Worm (Caenorhabditis elegans) whole organism, young adult: ENCODE measurements around the gene nhr-272.

Experiments used
- B0035.1 ChIP-seq: sonication (generic microtip); optimal IDR thresholded peaks from 2 replicates; lab custom pipeline; 2016; ENCODE audit warnings: missing genetic modification characterization, mild to moderate bottlenecking, missing compliant biosample characterization, missing genotype, missing genetic modification reagents
- B0261.1 ChIP-seq: sonication (generic microtip); optimal IDR thresholded peaks from 2 replicates; lab custom pipeline; 2016; ENCODE audit warnings: mild to moderate bottlenecking, missing genetic modification characterization, moderate library complexity, missing compliant biosample characterization
- F23B12.7 ChIP-seq: sonication (generic microtip); optimal IDR thresholded peaks from 2 replicates; lab custom pipeline; 2017; ENCODE audit warnings: missing genetic modification characterization, mild to moderate bottlenecking, missing compliant biosample characterization, antibody characterized with exemption, moderate library complexity; ENCODE audit not compliant: insufficient read depth
- F49E8.2 ChIP-seq: sonication (generic microtip); optimal IDR thresholded peaks from 3 replicates; lab custom pipeline; 2017; ENCODE audit warnings: missing genetic modification characterization, mild to moderate bottlenecking, missing compliant biosample characterization, antibody characterized with exemption, moderate library complexity; ENCODE audit not compliant: insufficient read depth
- K11D2.4 ChIP-seq: fragments of 200-800 bp; sonication (Bioruptor generic); IDR thresholded peaks from 2 replicates; pipeline ENCODE4 v1.3.6; 2022; ENCODE audit warnings: missing genetic modification reagents, missing genetic modification characterization, missing compliant biosample characterization
- Y53G8AR.9 ChIP-seq: fragments of 200-800 bp; sonication (Bioruptor generic); conservative IDR thresholded peaks from 2 replicates; pipeline ENCODE4 v1.3.6; 2022; ENCODE audit warnings: missing genetic modification reagents, missing genetic modification characterization, missing compliant biosample characterization
- Y67H2A.10 ChIP-seq: fragments of 200-800 bp; sonication (Bioruptor generic); conservative IDR thresholded peaks from 2 replicates; pipeline ENCODE4 v1.3.6; 2022; ENCODE audit warnings: missing genetic modification reagents, missing genetic modification characterization, missing compliant biosample characterization
- akir-1 ChIP-seq: fragments of 200-800 bp; sonication (Bioruptor generic); optimal IDR thresholded peaks from 2 replicates; lab custom pipeline; 2018; ENCODE audit warnings: mild to moderate bottlenecking, missing genetic modification characterization, moderate library complexity, missing compliant biosample characterization
- ama-1 ChIP-seq, 3 experiments: fragments of 150-350 bp in 1 of 3; sonication (generic microtip) in 2 of 3; optimal IDR thresholded peaks; 2 replicates each; lab custom pipeline; 2014 to 2018; ENCODE audit warnings: missing biosample characterization in 2 of 3, missing genetic modification characterization in 2 of 3, missing genetic modification reagents in 2 of 3
- aptf-2 ChIP-seq: fragments of 200-800 bp; sonication (Bioruptor generic); conservative IDR thresholded peaks from 2 replicates; pipeline ENCODE4 v1.3.6; 2022; ENCODE audit warnings: missing genetic modification reagents, missing genetic modification characterization, missing compliant biosample characterization
- athp-1 ChIP-seq: sonication (generic microtip); optimal IDR thresholded peaks from 2 replicates; lab custom pipeline; 2017; ENCODE audit warnings: mild to moderate bottlenecking, missing genetic modification characterization, missing compliant biosample characterization
- attf-3 ChIP-seq: fragments of 200-800 bp; sonication (Bioruptor generic); conservative IDR thresholded peaks from 2 replicates; pipeline ENCODE4 v1.3.6; 2022; ENCODE audit warnings: missing genetic modification reagents, missing genetic modification characterization, missing compliant biosample characterization
- cebp-2 ChIP-seq: fragments of 200-800 bp; sonication (Bioruptor generic); IDR thresholded peaks from 2 replicates; pipeline ENCODE4 v1.3.6; 2022; ENCODE audit warnings: missing genetic modification characterization, missing compliant biosample characterization
- ceh-27 ChIP-seq: fragments of 200-800 bp; sonication (Bioruptor generic); optimal IDR thresholded peaks from 2 replicates; lab custom pipeline; 2018; ENCODE audit warnings: mild to moderate bottlenecking, missing genetic modification characterization, moderate library complexity, missing compliant biosample characterization
- ceh-58 ChIP-seq: fragments of 200-800 bp; sonication (Bioruptor generic); IDR thresholded peaks from 2 replicates; pipeline ENCODE4 v1.3.6; 2022; ENCODE audit warnings: missing genetic modification characterization, missing compliant biosample characterization
- egl-18 ChIP-seq: fragments of 200-800 bp; sonication (Bioruptor generic); IDR thresholded peaks from 2 replicates; pipeline ENCODE4 v1.3.6; 2022; ENCODE audit warnings: missing genetic modification reagents, missing genetic modification characterization, missing compliant biosample characterization
- egl-44 ChIP-seq: fragments of 200-800 bp; sonication (Bioruptor generic); IDR thresholded peaks from 2 replicates; pipeline ENCODE4 v1.3.6; 2022; ENCODE audit warnings: missing genetic modification reagents, missing genetic modification characterization, missing compliant biosample characterization
- egrh-3 ChIP-seq: fragments of 200-800 bp; sonication (Bioruptor generic); IDR thresholded peaks from 2 replicates; pipeline ENCODE4 v1.3.6; 2022; ENCODE audit warnings: missing genetic modification reagents, missing genetic modification characterization, missing compliant biosample characterization
- hlh-12 ChIP-seq: sonication (generic microtip); optimal IDR thresholded peaks from 2 replicates; lab custom pipeline; 2016; ENCODE audit warnings: missing genetic modification characterization, missing compliant biosample characterization
- hmg-1.2 ChIP-seq: fragments of 200-800 bp; sonication (Bioruptor generic); IDR thresholded peaks from 2 replicates; pipeline ENCODE4 v1.3.6; 2022; ENCODE audit warnings: missing genetic modification reagents, missing genetic modification characterization, missing compliant biosample characterization
- let-607 ChIP-seq, 2 experiments: fragments of 200-800 bp in 1 of 2; sonication (Bioruptor generic) in 1 of 2; sonication (generic microtip) in 1 of 2; optimal IDR thresholded peaks; 2 replicates each; lab custom pipeline; 2016 to 2018; ENCODE audit warnings: mild to moderate bottlenecking in 2 of 2, missing compliant biosample characterization in 2 of 2, missing genetic modification characterization in 2 of 2, moderate library complexity in 2 of 2, missing genotype in 1 of 2
- lin-35 ChIP-seq, 3 experiments: fragments of 150-350 bp in 2 of 3; sonication (generic microtip) in 1 of 3; optimal IDR thresholded peaks; 2 replicates each; lab custom pipeline; 2014 to 2018; ENCODE audit warnings: missing biosample characterization in 3 of 3, missing genetic modification characterization in 3 of 3, missing genetic modification reagents in 3 of 3
- lin-40 ChIP-seq: sonication (generic microtip); optimal IDR thresholded peaks from 2 replicates; lab custom pipeline; 2016; ENCODE audit warnings: missing genetic modification characterization, mild to moderate bottlenecking, missing compliant biosample characterization, missing genotype, missing genetic modification reagents
- lir-1 ChIP-seq: fragments of 200-800 bp; sonication (Bioruptor generic); conservative IDR thresholded peaks from 2 replicates; pipeline ENCODE4 v1.3.6; 2022; ENCODE audit warnings: missing genetic modification reagents, missing genetic modification characterization, missing compliant biosample characterization
- lsl-1 ChIP-seq: fragments of 200-800 bp; sonication (Bioruptor generic); optimal IDR thresholded peaks from 2 replicates; lab custom pipeline; 2018; ENCODE audit warnings: mild to moderate bottlenecking, missing genetic modification characterization, moderate library complexity, missing compliant biosample characterization
- lsy-27 ChIP-seq: sonication (generic microtip); optimal IDR thresholded peaks from 2 replicates; lab custom pipeline; 2017; ENCODE audit warnings: missing genetic modification characterization, mild to moderate bottlenecking, missing compliant biosample characterization, antibody characterized with exemption, missing genotype, borderline replicate concordance; ENCODE audit not compliant: insufficient read depth
- madf-3 ChIP-seq: fragments of 200-800 bp; sonication (Bioruptor generic); IDR thresholded peaks from 2 replicates; pipeline ENCODE4 v1.3.6; 2022; ENCODE audit warnings: missing genetic modification reagents, missing genetic modification characterization, missing compliant biosample characterization
- madf-8 ChIP-seq: fragments of 200-800 bp; sonication (Bioruptor generic); conservative IDR thresholded peaks from 2 replicates; pipeline ENCODE4 v1.3.6; 2022; ENCODE audit warnings: missing genetic modification reagents, missing genetic modification characterization, missing compliant biosample characterization
- mcd-1 ChIP-seq: fragments of 200-800 bp; sonication (Bioruptor generic); IDR thresholded peaks from 2 replicates; pipeline ENCODE4 v1.3.6; 2022; ENCODE audit warnings: missing genetic modification reagents, missing genetic modification characterization, missing compliant biosample characterization
- mel-28 ChIP-seq: sonication (generic microtip); optimal IDR thresholded peaks from 2 replicates; lab custom pipeline; 2016; ENCODE audit warnings: borderline replicate concordance, mild to moderate bottlenecking, missing genetic modification characterization, missing compliant biosample characterization
- mes-4 ChIP-seq: sonication (generic microtip); optimal IDR thresholded peaks from 2 replicates; lab custom pipeline; 2016; ENCODE audit warnings: missing genotype, missing genetic modification characterization, missing compliant biosample characterization
- nhr-27 ChIP-seq: fragments of 200-800 bp; sonication (Bioruptor generic); optimal IDR thresholded peaks from 2 replicates; lab custom pipeline; 2018; ENCODE audit warnings: mild to moderate bottlenecking, missing genetic modification characterization, moderate library complexity, missing compliant biosample characterization
- pha-4 ChIP-seq: fragments of 150-350 bp; sonication (generic microtip); optimal IDR thresholded peaks from 2 replicates; lab custom pipeline; 2014; ENCODE audit warnings: missing biosample characterization, missing genetic modification reagents, missing genetic modification characterization
- repo-1 ChIP-seq: sonication (generic microtip); optimal IDR thresholded peaks from 2 replicates; lab custom pipeline; 2017; ENCODE audit warnings: mild to moderate bottlenecking, missing genetic modification characterization, missing compliant biosample characterization
- snpc-1.1 ChIP-seq: sonication (generic microtip); optimal IDR thresholded peaks from 2 replicates; lab custom pipeline; 2017; ENCODE audit warnings: missing genetic modification characterization, mild to moderate bottlenecking, missing compliant biosample characterization, antibody characterized with exemption, moderate library complexity, missing genotype, missing genetic modification reagents; ENCODE audit not compliant: insufficient read depth
- snpc-3.4 ChIP-seq: sonication (generic microtip); optimal IDR thresholded peaks from 2 replicates; lab custom pipeline; 2017; ENCODE audit warnings: missing genetic modification characterization, mild to moderate bottlenecking, missing compliant biosample characterization, antibody characterized with exemption, moderate library complexity, missing genotype, missing genetic modification reagents
- unc-130 ChIP-seq: sonication (generic microtip); optimal IDR thresholded peaks from 2 replicates; lab custom pipeline; 2016; ENCODE audit warnings: missing genetic modification reagents, missing genetic modification characterization, missing compliant biosample characterization
- unc-62 ChIP-seq: fragments of 150-350 bp; optimal IDR thresholded peaks from 2 replicates; lab custom pipeline; 2014; ENCODE audit warnings: missing biosample characterization, missing genetic modification reagents, missing genetic modification characterization
- zfh-2 ChIP-seq: fragments of 200-800 bp; sonication (Bioruptor generic); conservative IDR thresholded peaks from 2 replicates; pipeline ENCODE4 v1.3.6; 2022; ENCODE audit warnings: missing genetic modification reagents, missing genetic modification characterization, missing compliant biosample characterization
- zim-3 ChIP-seq: sonication (generic microtip); optimal IDR thresholded peaks from 2 replicates; lab custom pipeline; 2017; ENCODE audit warnings: mild to moderate bottlenecking, missing genetic modification characterization, moderate library complexity, missing compliant biosample characterization
- ztf-18 ChIP-seq: sonication (generic microtip); optimal IDR thresholded peaks from 2 replicates; lab custom pipeline; 2016; ENCODE audit warnings: missing genotype, mild to moderate bottlenecking, missing genetic modification characterization, missing compliant biosample characterization

The nhr-272 gene

ce11 chrX:12661091-12661526 is 43.5 kb downstream of the nhr-272 start (continued):
- peak; percentile 57 for TF ChIP-seq unc-130 (GFP tag; lab: Kevin White, UChicago)
- peak; percentile 79 for TF ChIP-seq snpc-3.4 (tag; lab: Kevin White, UChicago)

ce11 chrX:12659814-12660213 is 44.8 kb downstream of the nhr-272 start, which contains the start of gene C02B4.3:
C02B4.3 (minus strand) TSS chrX:12659847.
- TF ChIP-seq egl-44 (GFP tag; lab: Robert Waterston, UW), result no peak
- no peak for TF ChIP-seq unc-62 (GFP tag; lab: Kevin White, UChicago)
- TF ChIP-seq aptf-2 (GFP tag; lab: Robert Waterston, UW), result no peak
- TF ChIP-seq K11D2.4 (GFP tag; lab: Robert Waterston, UW), result no peak
- TF ChIP-seq nhr-27 (tag; lab: Kevin White, UChicago), result no peak

- TF ChIP-seq hmg-1.2 (GFP tag; lab: Robert Waterston, UW) (peak; percentile 59), hlh-12 (tag; lab: Kevin White, UChicago) (no peak), snpc-1.1 (tag; lab: Kevin White, UChicago) (no peak), ztf-18 (tag; lab: Kevin White, UChicago) (no peak), snpc-3.4 (tag; lab: Kevin White, UChicago) (no peak), repo-1 (no peak), F49E8.2 (tag; lab: Kevin White, UChicago) (no peak), akir-1 (GFP tag; lab: Kevin White, UChicago) (no peak), let-607 (tag; optimal IDR thresholded peaks at IDR 0.05; lab: Kevin White, UChicago) (no peak), egrh-3 (GFP tag; lab: Robert Waterston, UW) (peak; percentile 83; the same call in 1 of the 2 replicates), zfh-2 (GFP tag; lab: Robert Waterston, UW) (peak; percentile 98), egl-18 (GFP tag; lab: Robert Waterston, UW) (no peak), attf-3 (GFP tag; lab: Robert Waterston, UW) (no peak), mel-28 (tag; lab: Kevin White, UChicago) (no peak), lin-40 (tag; lab: Kevin White, UChicago) (peak; percentile 33), madf-3 (GFP tag; lab: Robert Waterston, UW) (0 out of 2 replicates have a peak, but pooled peaks have one; percentile 70), Y67H2A.10 (GFP tag; lab: Robert Waterston, UW) (no peak), cebp-2 (GFP tag; lab: Robert Waterston, UW) (no peak), lsl-1 (GFP tag; lab: Kevin White, UChicago) (no peak), ama-1 (optimal IDR thresholded peaks at IDR 0.05; lab: Kevin White, UChicago) (no peak), ama-1 (GFP tag; optimal IDR thresholded peaks at IDR 0.05; lab: Kevin White, UChicago) (no peak), Y53G8AR.9 (no peak), K11D2.4 (GFP tag; lab: Robert Waterston, UW) (no peak), pha-4 (no peak), ceh-58 (GFP tag; lab: Robert Waterston, UW) (no peak), athp-1 (tag; lab: Kevin White, UChicago) (no peak), zim-3 (no peak), B0261.1 (tag; lab: Kevin White, UChicago) (no peak), F23B12.7 (tag; lab: Kevin White, UChicago) (no peak), B0035.1 (no peak), lsy-27 (tag; lab: Kevin White, UChicago) (no peak), ceh-27 (GFP tag; lab: Kevin White, UChicago) (peak; percentile 44), mcd-1 (GFP tag; lab: Robert Waterston, UW) (peak; percentile 54; the same call in 1 of the 2 replicates), lin-35 (GFP tag; optimal IDR thresholded peaks at IDR 0.05; lab: Kevin White, UChicago) (no peak), mes-4 (tag; lab: Kevin White, UChicago) (no peak), unc-62 (GFP tag; lab: Kevin White, UChicago) (no peak), madf-8 (GFP tag; lab: Robert Waterston, UW) (no peak), lir-1 (no peak)
Measured at ce11 chrX:12656420-12657033, 48.1 kb downstream of the nhr-272 start.
